Fruit fly (Drosophila melanogaster) S2 (cell line): Measurements from ENCODE around the gene CG31300.

ENCODE experiments used
- CG8478 ChIP-seq: fragments of >200 bp; optimal IDR thresholded peaks from 2 replicates; lab custom pipeline; 2018
- CTCF ChIP-seq, 2 experiments: fragments of >200 bp; optimal IDR thresholded peaks; 2 replicates each; lab custom pipeline; 2018

DNA sequence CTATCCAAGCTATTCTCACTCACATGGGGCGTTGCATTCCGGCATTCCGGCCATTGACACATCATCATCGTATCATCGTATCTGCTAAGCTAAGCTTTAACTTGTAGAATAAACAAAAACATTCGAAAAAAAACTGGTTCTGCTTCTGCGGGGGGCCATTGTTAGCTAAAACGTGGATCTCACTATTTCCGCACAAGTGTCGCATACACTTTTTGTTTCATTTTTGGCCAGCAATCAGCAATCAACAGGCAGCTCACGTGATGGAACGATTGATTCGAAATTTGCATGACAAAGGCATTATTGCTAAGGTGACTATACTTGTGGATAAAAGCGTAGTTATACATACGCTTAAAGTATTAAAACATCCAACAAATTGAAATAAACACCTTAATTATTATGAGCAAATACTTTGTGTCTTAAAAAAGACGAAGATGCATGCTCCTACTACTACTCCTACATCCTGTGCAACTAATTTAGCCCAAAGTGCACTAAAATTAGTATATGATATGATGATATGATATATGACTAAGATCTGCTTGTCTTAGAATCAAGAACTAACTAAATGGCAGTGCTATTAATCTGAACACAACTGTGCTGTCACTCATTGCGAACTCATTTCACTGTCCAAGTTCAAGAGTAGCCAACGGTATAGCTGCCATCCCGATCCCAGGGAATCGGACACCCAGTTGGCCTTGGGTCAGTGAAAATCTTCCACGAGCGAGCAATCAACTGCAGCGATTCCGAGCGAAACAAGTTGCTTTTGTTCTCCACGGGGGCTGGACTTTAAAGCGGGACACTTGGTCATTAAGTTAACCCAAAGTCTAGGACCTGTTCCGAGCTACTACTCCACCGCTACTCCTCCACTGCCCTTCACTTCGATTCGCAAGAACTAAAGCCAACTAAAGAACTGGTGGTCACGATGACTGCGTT lies 44.4 kb upstream of the CG31300 start:
- TF ChIP-seq CG8478, result no peak
- no peak for TF ChIP-seq CTCF (optimal IDR thresholded peaks at IDR 0.05; lab: Kevin White, UChicago)
